Fruit fly (Drosophila melanogaster): Measurements from ENCODE around the gene Tet.

Tet gene

dm6 chr3L:2831157-2831556, 47.8 kb downstream of the Tet start:
- no peak for TF ChIP-seq Myc (optimal IDR thresholded peaks at IDR 0.05)
- no peak for TF ChIP-seq Vsx2 (GFP tag; optimal IDR thresholded peaks at IDR 0.05; ENCODE audit: partially characterized antibody)
- TF ChIP-seq Sp1 (GFP tag; optimal IDR thresholded peaks at IDR 0.05) = no peak
- no peak for TF ChIP-seq h (GFP tag; optimal IDR thresholded peaks at IDR 0.05)
- no peak for TF ChIP-seq foxo (GFP tag; optimal IDR thresholded peaks at IDR 0.05)

dm6 chr3L:2829916-2830315, 49.0 kb downstream of the Tet start:
- TF ChIP-seq br (GFP tag; optimal IDR thresholded peaks at IDR 0.05) (peak; percentile 37), Sp1 (GFP tag; optimal IDR thresholded peaks at IDR 0.05) (peak; percentile 71), rgr (GFP tag; optimal IDR thresholded peaks at IDR 0.05) (peak; percentile 23), h (GFP tag; optimal IDR thresholded peaks at IDR 0.05) (peak; percentile 76), HLH106 (tag; optimal IDR thresholded peaks at IDR 0.05) (peak; percentile 63), Mio (GFP tag; optimal IDR thresholded peaks at IDR 0.05) (no peak), Hr83 (GFP tag; optimal IDR thresholded peaks at IDR 0.05; ENCODE audit: poor library complexity, severe bottlenecking) (no peak), foxo (GFP tag; optimal IDR thresholded peaks at IDR 0.05) (peak in 1 of 2 experiments; percentile 71), brk (GFP tag; optimal IDR thresholded peaks at IDR 0.05) (peak; percentile 9), ey (GFP tag; optimal IDR thresholded peaks at IDR 0.05) (peak; percentile 17), psq (GFP tag; optimal IDR thresholded peaks at IDR 0.05) (peak; percentile 48), OdsH (GFP tag; optimal IDR thresholded peaks at IDR 0.05) (peak; percentile 2), Rel (GFP tag; optimal IDR thresholded peaks at IDR 0.05) (no peak), Rel (tag; optimal IDR thresholded peaks at IDR 0.05) (peak; percentile 0), Hnf4 (GFP tag; optimal IDR thresholded peaks at IDR 0.05) (peak; percentile 36), dmrt93B (GFP tag; optimal IDR thresholded peaks at IDR 0.05) (no peak), woc (GFP tag; optimal IDR thresholded peaks at IDR 0.05) (peak; percentile 20), Abd-B (GFP tag; optimal IDR thresholded peaks at IDR 0.05) (no peak), fru (GFP tag; optimal IDR thresholded peaks at IDR 0.05) (peak; percentile 31), Dfd (GFP tag; optimal IDR thresholded peaks at IDR 0.05) (peak; percentile 94)

dm6 chr3L:2828610-2829139, 50.3 kb downstream of the Tet start:
- no peak for TF ChIP-seq usp (GFP tag; optimal IDR thresholded peaks at IDR 0.05)
- no peak for TF ChIP-seq pan (optimal IDR thresholded peaks at IDR 0.05)
- no peak for TF ChIP-seq Dif (GFP tag; optimal IDR thresholded peaks at IDR 0.05; ENCODE audit: partially characterized antibody)
- TF ChIP-seq Dfd (GFP tag; optimal IDR thresholded peaks at IDR 0.05) = peak; percentile 69
- TF ChIP-seq psq (GFP tag; optimal IDR thresholded peaks at IDR 0.05) = peak; percentile 46
- no peak for TF ChIP-seq ey (GFP tag; optimal IDR thresholded peaks at IDR 0.05)
- no peak for TF ChIP-seq dsf (GFP tag; optimal IDR thresholded peaks at IDR 0.05; ENCODE audit: borderline replicate concordance)
- no peak for TF ChIP-seq CG9705 (GFP tag; optimal IDR thresholded peaks at IDR 0.05)
- no peak for TF ChIP-seq dmrt93B (GFP tag; optimal IDR thresholded peaks at IDR 0.05)
- no peak for TF ChIP-seq CG32264 (GFP tag; optimal IDR thresholded peaks at IDR 0.05)
- no peak for TF ChIP-seq Hr83 (GFP tag; optimal IDR thresholded peaks at IDR 0.05; ENCODE audit: poor library complexity, severe bottlenecking)
- no peak for TF ChIP-seq Abd-B (GFP tag; optimal IDR thresholded peaks at IDR 0.05)
- no peak for TF ChIP-seq Mio (GFP tag; optimal IDR thresholded peaks at IDR 0.05)

- TF ChIP-seq pan (optimal IDR thresholded peaks at IDR 0.05) = no peak
These were observed 50.8 kb downstream of the Tet start for dm6 chr3L:2828163-2828562.

- peak in 1 of 2 experiments; percentile 33 for TF ChIP-seq foxo (GFP tag; optimal IDR thresholded peaks at IDR 0.05)
- TF ChIP-seq Jra (GFP tag; optimal IDR thresholded peaks at IDR 0.05) = no peak
- peak; percentile 35 for TF ChIP-seq fru (GFP tag; optimal IDR thresholded peaks at IDR 0.05)
- TF ChIP-seq dl (GFP tag; optimal IDR thresholded peaks at IDR 0.05; ENCODE audit: insufficient read depth in 1 of 2, partially characterized antibody in 2 of 2) = no peak
- TF ChIP-seq HLH106 (tag; optimal IDR thresholded peaks at IDR 0.05) = peak; percentile 37
- TF ChIP-seq h (GFP tag; optimal IDR thresholded peaks at IDR 0.05) = peak; percentile 35
- TF ChIP-seq rgr (GFP tag; optimal IDR thresholded peaks at IDR 0.05) = peak; percentile 28
These were observed 53.6 kb downstream of the Tet start for dm6 chr3L:2825377-2825776.

- no peak for TF ChIP-seq lola (GFP tag; optimal IDR thresholded peaks at IDR 0.05)
- TF ChIP-seq sage (GFP tag; optimal IDR thresholded peaks at IDR 0.05) = no peak
- TF ChIP-seq Dif (GFP tag; optimal IDR thresholded peaks at IDR 0.05; ENCODE audit: partially characterized antibody) = peak; percentile 33
These were observed 54.2 kb downstream of the Tet start for dm6 chr3L:2824731-2825130.

Data from whole organism, wandering third instar larva.